Worm (Caenorhabditis elegans): ENCODE measurements around the gene M05D6.3.

The M05D6.3 gene

DNA sequence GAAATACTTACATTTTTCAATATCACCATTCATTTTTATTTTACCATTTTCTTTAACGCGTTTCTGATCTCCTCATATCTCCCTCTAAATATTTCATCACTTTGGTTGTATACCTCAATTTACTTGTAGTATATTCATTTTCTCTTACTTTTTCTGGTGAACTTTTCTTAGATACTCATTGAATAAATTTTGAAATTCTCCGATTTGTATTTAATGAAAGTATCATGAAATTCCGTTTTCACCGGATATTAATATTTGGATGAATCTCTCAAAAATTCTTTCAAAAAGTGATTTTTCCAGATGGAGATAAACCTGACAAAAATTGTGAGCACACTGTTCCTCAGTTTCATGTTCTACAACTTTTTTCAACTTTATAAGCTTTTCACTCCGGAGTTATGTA lies 42.6 kb downstream of the M05D6.3 start, which contains the start of gene T13H5.8:
T13H5.8 (plus strand) TSS at position 301 of the 400 bp plus-strand sequence.
- no peak for TF ChIP-seq hmg-4 (GFP tag; optimal IDR thresholded peaks at IDR 0.05)
- TF ChIP-seq tbx-11 (GFP tag; IDR thresholded peaks at IDR 0.05), result no peak
- TF ChIP-seq aly-1 (tag; optimal IDR thresholded peaks at IDR 0.05), result no peak
- TF ChIP-seq ama-1 (optimal IDR thresholded peaks at IDR 0.05), result no peak
- no peak for TF ChIP-seq hnd-1 (tag; optimal IDR thresholded peaks at IDR 0.05)
- TF ChIP-seq pes-1 (GFP tag; IDR thresholded peaks at IDR 0.05), result no peak
- no peak for TF ChIP-seq tra-4 (tag; optimal IDR thresholded peaks at IDR 0.05)
- TF ChIP-seq sea-1 (GFP tag; conservative IDR thresholded peaks at IDR 0.05), result no peak
- TF ChIP-seq B0310.2 (tag; optimal IDR thresholded peaks at IDR 0.05), result no peak
- TF ChIP-seq ceh-36 (tag; optimal IDR thresholded peaks at IDR 0.05), result no peak
- no peak for TF ChIP-seq ets-7 (tag; optimal IDR thresholded peaks at IDR 0.05)
- no peak for TF ChIP-seq hmbx-1 (tag; optimal IDR thresholded peaks at IDR 0.05)
- TF ChIP-seq flt-1 (GFP tag; IDR thresholded peaks at IDR 0.05), result no peak
- TF ChIP-seq scrt-1 (GFP tag; IDR thresholded peaks at IDR 0.05), result no peak

DNA sequence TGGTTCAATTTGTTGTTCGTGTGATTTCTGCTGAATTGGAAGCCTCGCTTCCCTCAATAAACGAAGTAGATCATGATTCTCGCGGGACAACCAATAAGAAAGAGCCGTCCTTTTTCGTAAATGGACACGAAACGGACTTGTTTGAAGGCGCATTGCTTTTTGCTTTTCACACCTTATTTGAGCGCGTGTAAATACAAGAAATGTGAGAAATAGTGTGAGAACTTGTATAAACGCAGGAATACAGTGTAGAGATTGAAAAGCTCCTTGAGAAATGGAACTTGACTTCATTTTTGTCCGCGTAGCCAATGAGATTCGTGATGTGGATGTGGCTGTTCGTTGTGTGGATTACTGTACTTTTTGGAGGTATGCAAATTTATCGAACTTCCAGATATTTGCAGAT lies 45.1 kb downstream of the M05D6.3 start, which contains the start of gene cht-2:
cht-2 (plus strand) TSS at position 301 of the 400 bp plus-strand sequence.
- TF ChIP-seq tra-4 (tag; optimal IDR thresholded peaks at IDR 0.05) (no peak), aly-1 (tag; optimal IDR thresholded peaks at IDR 0.05) (no peak), hnd-1 (tag; optimal IDR thresholded peaks at IDR 0.05) (no peak), F13C5.2 (tag; optimal IDR thresholded peaks at IDR 0.05) (no peak), scrt-1 (GFP tag; IDR thresholded peaks at IDR 0.05) (no peak), hmbx-1 (tag; optimal IDR thresholded peaks at IDR 0.05) (no peak), pes-1 (GFP tag; IDR thresholded peaks at IDR 0.05) (no peak), B0310.2 (tag; optimal IDR thresholded peaks at IDR 0.05) (no peak), sea-1 (GFP tag; conservative IDR thresholded peaks at IDR 0.05) (no peak), tbx-37 (GFP tag; conservative IDR thresholded peaks at IDR 0.05) (no peak), ets-7 (tag; optimal IDR thresholded peaks at IDR 0.05) (no peak), ceh-36 (tag; optimal IDR thresholded peaks at IDR 0.05) (no peak)

DNA sequence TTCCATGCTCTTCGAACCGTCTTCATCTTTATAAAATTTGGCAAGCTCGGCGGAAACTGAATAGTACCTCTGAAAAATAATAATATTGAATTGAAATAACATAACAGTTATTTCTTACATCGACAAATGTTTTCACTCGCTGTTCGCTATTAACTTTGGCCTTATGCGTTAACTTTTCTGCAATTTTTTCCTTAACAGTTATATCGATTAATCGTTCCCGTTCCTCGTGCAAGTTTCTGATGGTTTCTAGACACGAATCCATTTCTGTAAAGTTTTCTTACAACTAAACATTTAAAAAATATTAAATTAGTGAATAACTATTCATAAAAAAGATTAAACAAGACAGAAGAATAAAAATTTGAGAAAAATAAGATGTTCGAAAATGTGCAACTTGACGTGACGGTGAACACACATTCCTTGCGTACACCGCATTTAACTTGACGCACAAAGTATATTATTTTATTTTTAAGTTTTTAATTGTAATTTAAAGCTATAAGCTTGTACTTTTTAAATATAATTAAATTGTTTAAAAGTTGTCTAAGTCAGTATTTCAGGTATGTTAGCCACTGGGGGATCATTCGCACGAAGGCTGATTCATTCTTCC lies 49.7 kb downstream of the M05D6.3 start, which contains the start of the genes prp-9 and mrps-18B:
prp-9 (minus strand) TSS at position 264 of the 604 bp plus-strand sequence.
mrps-18B (plus strand) TSS at position 549 of the 604 bp plus-strand sequence.
- TF ChIP-seq tbx-37 (GFP tag; conservative IDR thresholded peaks at IDR 0.05), result no peak
- TF ChIP-seq flt-1 (GFP tag; IDR thresholded peaks at IDR 0.05), result no peak
- no peak for TF ChIP-seq ceh-36 (tag; optimal IDR thresholded peaks at IDR 0.05)
- no peak for TF ChIP-seq aly-1 (tag; optimal IDR thresholded peaks at IDR 0.05)
- no peak for TF ChIP-seq B0310.2 (tag; optimal IDR thresholded peaks at IDR 0.05)
- no peak for TF ChIP-seq sea-1 (GFP tag; conservative IDR thresholded peaks at IDR 0.05)
- no peak for TF ChIP-seq tbx-11 (GFP tag; IDR thresholded peaks at IDR 0.05)
